Fruit fly (Drosophila melanogaster): ENCODE measurements around the gene CG1231.

Gene CG1231

dm6 chr3L:377222-378071, 21.2 kb downstream of the CG1231 start:
- TF ChIP-seq pan (optimal IDR thresholded peaks at IDR 0.05) (no peak), rgr (GFP tag; optimal IDR thresholded peaks at IDR 0.05) (peak; percentile 69), Sp1 (GFP tag; optimal IDR thresholded peaks at IDR 0.05) (peak; percentile 84), fru (GFP tag; optimal IDR thresholded peaks at IDR 0.05) (peak; percentile 73), foxo (GFP tag; optimal IDR thresholded peaks at IDR 0.05) (peak in 1 of 2 experiments; percentile 78), Vsx2 (GFP tag; optimal IDR thresholded peaks at IDR 0.05; ENCODE audit: partially characterized antibody) (no peak), psq (GFP tag; optimal IDR thresholded peaks at IDR 0.05) (peak; percentile 69), dmrt93B (GFP tag; optimal IDR thresholded peaks at IDR 0.05) (peak; percentile 63), br (GFP tag; optimal IDR thresholded peaks at IDR 0.05) (peak; percentile 46), lola (GFP tag; optimal IDR thresholded peaks at IDR 0.05) (no peak), CG9705 (GFP tag; optimal IDR thresholded peaks at IDR 0.05) (peak; percentile 49), HLH106 (tag; optimal IDR thresholded peaks at IDR 0.05) (peak; percentile 85), CG32264 (GFP tag; optimal IDR thresholded peaks at IDR 0.05) (no peak), brk (GFP tag; optimal IDR thresholded peaks at IDR 0.05) (peak; percentile 74), h (GFP tag; optimal IDR thresholded peaks at IDR 0.05) (peak; percentile 54), OdsH (GFP tag; optimal IDR thresholded peaks at IDR 0.05) (peak; percentile 74), sv (GFP tag; optimal IDR thresholded peaks at IDR 0.05) (peak; percentile 70), ey (GFP tag; optimal IDR thresholded peaks at IDR 0.05) (peak; percentile 43)

dm6 chr3L:378072-378423, 21.8 kb downstream of the CG1231 start:
- TF ChIP-seq Abd-B (GFP tag; optimal IDR thresholded peaks at IDR 0.05) = no peak
- TF ChIP-seq Myc (optimal IDR thresholded peaks at IDR 0.05) = no peak
- TF ChIP-seq dsf (GFP tag; optimal IDR thresholded peaks at IDR 0.05; ENCODE audit: borderline replicate concordance) = no peak
- no peak for TF ChIP-seq woc (GFP tag; optimal IDR thresholded peaks at IDR 0.05)
- no peak for TF ChIP-seq Hr83 (GFP tag; optimal IDR thresholded peaks at IDR 0.05; ENCODE audit: poor library complexity, severe bottlenecking)
- no peak for TF ChIP-seq Sp1 (GFP tag; optimal IDR thresholded peaks at IDR 0.05)
- no peak for TF ChIP-seq h (GFP tag; optimal IDR thresholded peaks at IDR 0.05)
- TF ChIP-seq sage (GFP tag; optimal IDR thresholded peaks at IDR 0.05) = no peak
- no peak for TF ChIP-seq dmrt93B (GFP tag; optimal IDR thresholded peaks at IDR 0.05)
- no peak for TF ChIP-seq brk (GFP tag; optimal IDR thresholded peaks at IDR 0.05)
- no peak for TF ChIP-seq lola (GFP tag; optimal IDR thresholded peaks at IDR 0.05)
- TF ChIP-seq jim (GFP tag; optimal IDR thresholded peaks at IDR 0.05) = no peak
- no peak for TF ChIP-seq Mio (GFP tag; optimal IDR thresholded peaks at IDR 0.05)
- peak; percentile 51 for TF ChIP-seq Dif (GFP tag; optimal IDR thresholded peaks at IDR 0.05; ENCODE audit: partially characterized antibody)
- TF ChIP-seq Vsx2 (GFP tag; optimal IDR thresholded peaks at IDR 0.05; ENCODE audit: partially characterized antibody) = peak; percentile 55
- peak in 1 of 2 experiments; percentile 44 for TF ChIP-seq dl (GFP tag; optimal IDR thresholded peaks at IDR 0.05; ENCODE audit: insufficient read depth in 1 of 2, partially characterized antibody in 2 of 2)
- TF ChIP-seq Jra (GFP tag; optimal IDR thresholded peaks at IDR 0.05) = no peak
- no peak for TF ChIP-seq foxo (GFP tag; optimal IDR thresholded peaks at IDR 0.05)
- TF ChIP-seq tai (GFP tag; optimal IDR thresholded peaks at IDR 0.05) = no peak
- no peak for TF ChIP-seq rgr (GFP tag; optimal IDR thresholded peaks at IDR 0.05)
- TF ChIP-seq br (GFP tag; optimal IDR thresholded peaks at IDR 0.05) = no peak
- no peak for TF ChIP-seq CrebA (GFP tag; optimal IDR thresholded peaks at IDR 0.05; ENCODE audit: borderline replicate concordance)
- TF ChIP-seq GATAd (GFP tag; optimal IDR thresholded peaks at IDR 0.05) = no peak
- no peak for TF ChIP-seq OdsH (GFP tag; optimal IDR thresholded peaks at IDR 0.05)

- no peak for TF ChIP-seq Vsx2 (GFP tag; optimal IDR thresholded peaks at IDR 0.05; ENCODE audit: partially characterized antibody)
- no peak for TF ChIP-seq Mio (GFP tag; optimal IDR thresholded peaks at IDR 0.05)
- TF ChIP-seq GATAd (GFP tag; optimal IDR thresholded peaks at IDR 0.05) = no peak
- no peak for TF ChIP-seq Rel (GFP tag; optimal IDR thresholded peaks at IDR 0.05)
- no peak for TF ChIP-seq Rel (tag; optimal IDR thresholded peaks at IDR 0.05)
- no peak for TF ChIP-seq Hr78 (GFP tag; optimal IDR thresholded peaks at IDR 0.05)
- no peak for TF ChIP-seq dsf (GFP tag; optimal IDR thresholded peaks at IDR 0.05; ENCODE audit: borderline replicate concordance)
- TF ChIP-seq jim (GFP tag; optimal IDR thresholded peaks at IDR 0.05) = no peak
- TF ChIP-seq CrebA (GFP tag; optimal IDR thresholded peaks at IDR 0.05; ENCODE audit: borderline replicate concordance) = no peak
- TF ChIP-seq Dfd (GFP tag; optimal IDR thresholded peaks at IDR 0.05) = no peak
- no peak for TF ChIP-seq OdsH (GFP tag; optimal IDR thresholded peaks at IDR 0.05)
- no peak for TF ChIP-seq psq (GFP tag; optimal IDR thresholded peaks at IDR 0.05)
- no peak for TF ChIP-seq fru (GFP tag; optimal IDR thresholded peaks at IDR 0.05)
- no peak for TF ChIP-seq CG32264 (GFP tag; optimal IDR thresholded peaks at IDR 0.05)
- TF ChIP-seq Myc (optimal IDR thresholded peaks at IDR 0.05) = no peak
- TF ChIP-seq usp (GFP tag; optimal IDR thresholded peaks at IDR 0.05) = no peak
- TF ChIP-seq ey (GFP tag; optimal IDR thresholded peaks at IDR 0.05) = no peak
- TF ChIP-seq sage (GFP tag; optimal IDR thresholded peaks at IDR 0.05) = no peak
Measured at dm6 chr3L:378906-379305, 22.7 kb downstream of the CG1231 start.

Measured in whole organism, wandering third instar larva.